Worm (Caenorhabditis elegans) whole organism, L4 larva: ENCODE results near the gene ftr-1.
A peak's percentile ranks its signal among the peaks of the same experiment; 100 is the strongest.

Source experiments
- D1046.2 ChIP-seq: fragments of 200-800 bp; sonication (Bioruptor generic); IDR thresholded peaks from 2 replicates; pipeline ENCODE4 v1.3.6; 2022; ENCODE audit warnings: missing genetic modification characterization, missing compliant biosample characterization
- aha-1 ChIP-seq: fragments of 150-350 bp; peaks from one replicate; lab custom pipeline; 2014; ENCODE audit warnings: missing biosample characterization, missing genetic modification characterization
- ceh-28 ChIP-seq: fragments of 150-350 bp; optimal IDR thresholded peaks from 2 replicates; lab custom pipeline; 2014; ENCODE audit warnings: missing biosample characterization, missing genetic modification reagents, missing genetic modification characterization
- ceh-32 ChIP-seq: sonication (generic microtip); optimal IDR thresholded peaks from 2 replicates; lab custom pipeline; 2016; ENCODE audit warnings: mild to moderate bottlenecking, missing genetic modification characterization, missing compliant biosample characterization; ENCODE audit not compliant: poor library complexity
- ceh-44 ChIP-seq: fragments of 200-800 bp; sonication (Bioruptor generic); IDR thresholded peaks from 2 replicates; pipeline ENCODE4 v1.3.6; 2022; ENCODE audit warnings: missing genetic modification reagents, missing genetic modification characterization, missing compliant biosample characterization
- cey-2 ChIP-seq: sonication (generic microtip); optimal IDR thresholded peaks from 3 replicates; lab custom pipeline; 2017; ENCODE audit warnings: missing genetic modification characterization, mild to moderate bottlenecking, missing compliant biosample characterization, antibody characterized with exemption, borderline replicate concordance; ENCODE audit not compliant: insufficient read depth
- daf-8 ChIP-seq: fragments of 200-800 bp; sonication (Bioruptor generic); IDR thresholded peaks from 2 replicates; pipeline ENCODE4 v1.3.6; 2022; ENCODE audit warnings: missing genetic modification characterization, missing compliant biosample characterization
- duxl-1 ChIP-seq: sonication (generic microtip); optimal IDR thresholded peaks from 2 replicates; lab custom pipeline; 2016; ENCODE audit warnings: mild to moderate bottlenecking, missing genetic modification characterization, moderate library complexity, missing compliant biosample characterization; ENCODE audit not compliant: poor library complexity
- dve-1 ChIP-seq: sonication (generic microtip); optimal IDR thresholded peaks from 2 replicates; lab custom pipeline; 2017; ENCODE audit warnings: antibody characterized with exemption, mild to moderate bottlenecking, missing genetic modification characterization, missing compliant biosample characterization; ENCODE audit not compliant: insufficient read depth
- egl-43 ChIP-seq: fragments of 200-800 bp; sonication (Bioruptor generic); IDR thresholded peaks from 2 replicates; pipeline ENCODE4 v1.3.6; 2022; ENCODE audit warnings: missing genetic modification reagents, missing genetic modification characterization, missing compliant biosample characterization
- fkh-10 ChIP-seq: fragments of 150-350 bp; optimal IDR thresholded peaks from 2 replicates; lab custom pipeline; 2014; ENCODE audit warnings: missing biosample characterization, missing genetic modification reagents, missing genetic modification characterization
- fos-1 ChIP-seq: fragments of 150-350 bp; optimal IDR thresholded peaks from 2 replicates; lab custom pipeline; 2014; ENCODE audit warnings: missing biosample characterization, missing genetic modification characterization
- hlh-11 ChIP-seq: fragments of 200-800 bp; sonication (Bioruptor generic); optimal IDR thresholded peaks from 2 replicates; lab custom pipeline; 2018; ENCODE audit warnings: mild to moderate bottlenecking, missing genetic modification characterization, missing compliant biosample characterization
- jun-1 ChIP-seq: fragments of 150-350 bp; optimal IDR thresholded peaks from 2 replicates; lab custom pipeline; 2014; ENCODE audit warnings: missing biosample characterization, missing genetic modification reagents, missing genetic modification characterization
- lim-7 ChIP-seq: fragments of 200-800 bp; sonication (Bioruptor generic); IDR thresholded peaks from 2 replicates; pipeline ENCODE4 v1.3.6; 2022; ENCODE audit warnings: missing genetic modification characterization, missing compliant biosample characterization
- lin-15B ChIP-seq: fragments of 150-350 bp; sonication (generic microtip); optimal IDR thresholded peaks from 3 replicates; lab custom pipeline; 2014; ENCODE audit warnings: missing biosample characterization, missing genetic modification characterization
- lin-29 ChIP-seq: fragments of 200-800 bp; sonication (Bioruptor generic); IDR thresholded peaks from 2 replicates; pipeline ENCODE4 v1.3.6; 2022; ENCODE audit warnings: missing genetic modification reagents, missing genetic modification characterization, missing compliant biosample characterization
- lsy-2 ChIP-seq, 2 experiments: fragments of 150-350 bp in 1 of 2; sonication (generic microtip) in 1 of 2; optimal IDR thresholded peaks; 2 replicates each; lab custom pipeline; 2014 to 2017; ENCODE audit warnings: missing biosample characterization in 2 of 2, missing genetic modification characterization in 2 of 2
- mdt-29 ChIP-seq: fragments of 200-800 bp; sonication (Bioruptor generic); IDR thresholded peaks from 2 replicates; pipeline ENCODE4 v1.3.6; 2022; ENCODE audit warnings: missing genetic modification reagents, missing genetic modification characterization, missing compliant biosample characterization
- mep-1 ChIP-seq: fragments of 150-350 bp; sonication (generic microtip); optimal IDR thresholded peaks from 3 replicates; lab custom pipeline; 2014; ENCODE audit warnings: missing biosample characterization, missing genetic modification characterization
- mxl-3 ChIP-seq: fragments of 200-800 bp; sonication (Bioruptor generic); optimal IDR thresholded peaks from 2 replicates; lab custom pipeline; 2018; ENCODE audit warnings: mild to moderate bottlenecking, missing genetic modification characterization, missing compliant biosample characterization
- nhr-10 ChIP-seq: fragments of 150-350 bp; optimal IDR thresholded peaks from 2 replicates; lab custom pipeline; 2014; ENCODE audit warnings: missing biosample characterization, missing genetic modification characterization
- nhr-11 ChIP-seq: fragments of 150-350 bp; optimal IDR thresholded peaks from 2 replicates; lab custom pipeline; 2014; ENCODE audit warnings: missing biosample characterization, missing genetic modification characterization
- nhr-237 ChIP-seq: sonication (generic microtip); optimal IDR thresholded peaks from 2 replicates; lab custom pipeline; 2017; ENCODE audit warnings: missing biosample characterization, missing genetic modification characterization
- nhr-25 ChIP-seq: sonication (generic microtip); optimal IDR thresholded peaks from 2 replicates; lab custom pipeline; 2017; ENCODE audit warnings: missing genetic modification characterization, mild to moderate bottlenecking, missing compliant biosample characterization, antibody characterized with exemption, moderate library complexity, borderline replicate concordance; ENCODE audit not compliant: insufficient read depth
- nhr-41 ChIP-seq: fragments of 200-800 bp; sonication (Bioruptor generic); IDR thresholded peaks from 2 replicates; pipeline ENCODE4 v1.3.6; 2022; ENCODE audit warnings: missing genetic modification reagents, missing genetic modification characterization, missing compliant biosample characterization
- pha-4 ChIP-seq, 2 experiments: fragments of 150-350 bp in 1 of 2; fragments of 200-800 bp in 1 of 2; sonication (Bioruptor generic) in 1 of 2; IDR thresholded peaks in 1 of 2; optimal IDR thresholded peaks in 1 of 2; 2 replicates each; pipeline versions ENCODE4 v1.3.6 to Lab custom; 2014 to 2022; ENCODE audit warnings: missing genetic modification characterization in 2 of 2, missing genetic modification reagents in 2 of 2, missing biosample characterization in 1 of 2, missing compliant biosample characterization in 1 of 2
- set-16 ChIP-seq: fragments of 200-800 bp; sonication (Bioruptor generic); IDR thresholded peaks from 2 replicates; pipeline ENCODE4 v1.3.6; 2022; ENCODE audit warnings: missing genetic modification reagents, missing genetic modification characterization, missing compliant biosample characterization
- skn-1 ChIP-seq: fragments of 150-350 bp; optimal IDR thresholded peaks from 2 replicates; lab custom pipeline; 2014; ENCODE audit warnings: missing biosample characterization, missing genetic modification characterization
- snpc-1.2 ChIP-seq: fragments of 200-800 bp; sonication (Bioruptor generic); IDR thresholded peaks from 2 replicates; pipeline ENCODE4 v1.3.6; 2022; ENCODE audit warnings: missing genetic modification reagents, missing genetic modification characterization, missing compliant biosample characterization
- spr-1 ChIP-seq: sonication (generic microtip); optimal IDR thresholded peaks from 2 replicates; lab custom pipeline; 2016; ENCODE audit warnings: mild to moderate bottlenecking, missing genetic modification characterization, missing compliant biosample characterization
- spr-3 ChIP-seq: fragments of 200-800 bp; sonication (Bioruptor generic); optimal IDR thresholded peaks from 2 replicates; lab custom pipeline; 2018; ENCODE audit warnings: mild to moderate bottlenecking, missing genetic modification characterization, missing compliant biosample characterization
- tra-1 ChIP-seq: fragments of 200-800 bp; sonication (Bioruptor generic); IDR thresholded peaks from 2 replicates; pipeline ENCODE4 v1.3.6; 2022; ENCODE audit warnings: missing genetic modification reagents, missing genetic modification characterization, missing compliant biosample characterization
- unc-62 ChIP-seq, 3 experiments: fragments of 150-350 bp in 1 of 3; sonication (generic microtip); optimal IDR thresholded peaks in 2 of 3; peaks in 1 of 3; 1 replicate in 1 of 3; 2 replicates in 2 of 3; lab custom pipeline; 2014 to 2017; ENCODE audit warnings: missing biosample characterization in 3 of 3, missing genetic modification characterization in 3 of 3, missing genetic modification reagents in 3 of 3, missing genotype in 1 of 3
- vab-7 ChIP-seq: fragments of 200-800 bp; sonication (Bioruptor generic); IDR thresholded peaks from 2 replicates; pipeline ENCODE4 v1.3.6; 2022; ENCODE audit warnings: missing genetic modification reagents, missing genetic modification characterization, missing compliant biosample characterization
- ztf-11 ChIP-seq: fragments of 150-350 bp; optimal IDR thresholded peaks from 2 replicates; lab custom pipeline; 2014; ENCODE audit warnings: missing biosample characterization, missing genetic modification characterization
- ztf-7 ChIP-seq: fragments of 150-350 bp; optimal IDR thresholded peaks from 2 replicates; lab custom pipeline; 2014; ENCODE audit warnings: missing biosample characterization, missing genetic modification characterization

The ftr-1 gene

ce11 chrV:20199658-20200057 lies 2.9 kb downstream of the ftr-1 start:
- TF ChIP-seq unc-62 (GFP tag; optimal IDR thresholded peaks at IDR 0.05 in 1 of 2; lab: Kevin White, UChicago) (peak in 1 of 2 experiments; percentile 93), unc-62 (tag; optimal IDR thresholded peaks at IDR 0.05; lab: Kevin White, UChicago) (no peak), mep-1 (tag; lab: Kevin White, UChicago) (no peak)

- TF ChIP-seq nhr-237 (tag; lab: Kevin White, UChicago) (no peak), aha-1 (tag; lab: Kevin White, UChicago) (peak; percentile 55), lim-7 (GFP tag; lab: Robert Waterston, UW) (no peak), pha-4 (GFP tag; IDR thresholded peaks at IDR 0.05; lab: Robert Waterston, UW) (no peak), pha-4 (tag; optimal IDR thresholded peaks at IDR 0.05; lab: Kevin White, UChicago) (no peak)
These were observed 4.5 kb downstream of the ftr-1 start, which contains the start of gene fbxa-114 for ce11 chrV:20201316-20201715. fbxa-114 (plus strand) TSS chrV:20201616.

- TF ChIP-seq lin-15B (tag; lab: Kevin White, UChicago) (no peak), egl-43 (no peak), fos-1 (tag; lab: Kevin White, UChicago) (no peak), ztf-7 (tag; lab: Kevin White, UChicago) (no peak), spr-1 (tag; lab: Kevin White, UChicago) (no peak), spr-3 (GFP tag; lab: Kevin White, UChicago) (no peak), ceh-28 (tag; lab: Kevin White, UChicago) (no peak), hlh-11 (tag; lab: Kevin White, UChicago) (no peak), mdt-29 (GFP tag; lab: Robert Waterston, UW) (no peak), ztf-11 (tag; lab: Kevin White, UChicago) (no peak), cey-2 (tag; lab: Kevin White, UChicago) (no peak)
These were observed 6.3 kb downstream of the ftr-1 start, which contains the start of gene fbxa-113 for ce11 chrV:20203085-20203484. fbxa-113 (plus strand) TSS chrV:20203385.

- no peak for TF ChIP-seq aha-1 (tag; lab: Kevin White, UChicago)
- no peak for TF ChIP-seq fkh-10 (GFP tag; lab: Kevin White, UChicago)
- no peak for TF ChIP-seq nhr-41 (GFP tag; lab: Robert Waterston, UW)
- TF ChIP-seq tra-1 (GFP tag; lab: Robert Waterston, UW): no peak
- no peak for TF ChIP-seq dve-1 (tag; lab: Kevin White, UChicago)
- no peak for TF ChIP-seq set-16
- no peak for TF ChIP-seq skn-1 (tag; lab: Kevin White, UChicago)
- TF ChIP-seq nhr-10 (tag; lab: Kevin White, UChicago): no peak
- no peak for TF ChIP-seq lsy-2 (tag; optimal IDR thresholded peaks at IDR 0.05; lab: Kevin White, UChicago)
- TF ChIP-seq ceh-44 (GFP tag; lab: Robert Waterston, UW): no peak
- TF ChIP-seq nhr-11: no peak
- TF ChIP-seq nhr-25 (tag; lab: Kevin White, UChicago): no peak
- TF ChIP-seq vab-7: no peak
- no peak for TF ChIP-seq D1046.2 (GFP tag; lab: Robert Waterston, UW)
- TF ChIP-seq snpc-1.2 (GFP tag; lab: Robert Waterston, UW): no peak
- TF ChIP-seq mxl-3 (GFP tag; lab: Kevin White, UChicago): no peak
These were observed 9.3 kb downstream of the ftr-1 start, which contains the start of the genes fbxb-59 and srbc-34 for ce11 chrV:20206086-20206485. fbxb-59 (minus strand) TSS chrV:20206186. srbc-34 (plus strand) TSS chrV:20206318.

ce11 chrV:20212584-20212983 lies 15.8 kb downstream of the ftr-1 start, which contains the start of gene Y113G7B.12:
Y113G7B.12 (minus strand) TSS chrV:20212684.
- TF ChIP-seq jun-1 (tag; lab: Kevin White, UChicago) (no peak), ceh-32 (no peak), daf-8 (GFP tag; lab: Robert Waterston, UW) (no peak), aha-1 (tag; lab: Kevin White, UChicago) (peak; percentile 44), duxl-1 (tag; lab: Kevin White, UChicago) (no peak), nhr-25 (tag; lab: Kevin White, UChicago) (no peak), lin-29 (GFP tag; lab: Robert Waterston, UW) (no peak), pha-4 (GFP tag; IDR thresholded peaks at IDR 0.05; lab: Robert Waterston, UW) (no peak), pha-4 (tag; optimal IDR thresholded peaks at IDR 0.05; lab: Kevin White, UChicago) (no peak), nhr-11 (no peak)
- TF ChIP-seq, all 104 proteins: peak for 1
